Fruit fly (Drosophila melanogaster) whole organism, pupa: Measurements from ENCODE around the gene CG10183.

Experiments used
- CG13204 ChIP-seq: fragments of 200-800 bp; sonication (Bioruptor generic); optimal IDR thresholded peaks from 2 replicates; lab custom pipeline; 2018; ENCODE audit warnings: missing biosample characterization, mild to moderate bottlenecking, missing genetic modification characterization, moderate library complexity
- CG15710 ChIP-seq: fragments of 200-800 bp; sonication (Bioruptor generic); optimal IDR thresholded peaks from 2 replicates; lab custom pipeline; 2018; ENCODE audit warnings: missing biosample characterization, mild to moderate bottlenecking, missing genetic modification characterization, moderate library complexity
- CG34367 ChIP-seq: fragments of 200-800 bp; sonication (Bioruptor generic); optimal IDR thresholded peaks from 2 replicates; lab custom pipeline; 2018; ENCODE audit warnings: missing biosample characterization, mild to moderate bottlenecking, missing genetic modification characterization
- D1 ChIP-seq: fragments of 200-800 bp; sonication (Bioruptor generic); optimal IDR thresholded peaks from 2 replicates; lab custom pipeline; 2018; ENCODE audit warnings: missing biosample characterization, mild to moderate bottlenecking, missing genetic modification characterization, moderate library complexity
- Ets98B ChIP-seq: fragments of 200-800 bp; sonication (Bioruptor generic); IDR thresholded peaks from 2 replicates; pipeline ENCODE4 v1.3.6; 2022; ENCODE audit warnings: missing biosample characterization, missing genetic modification characterization
- fd96Ca ChIP-seq: fragments of 200-800 bp; sonication (Bioruptor generic); IDR thresholded peaks from 3 replicates; pipeline ENCODE4 v1.3.6; 2022; ENCODE audit warnings: missing biosample characterization, missing genetic modification characterization
- gl ChIP-seq: fragments of 200-800 bp; sonication (Bioruptor generic); optimal IDR thresholded peaks from 2 replicates; lab custom pipeline; 2018; ENCODE audit warnings: missing biosample characterization, mild to moderate bottlenecking, missing genetic modification characterization
- rn ChIP-seq: fragments of 200-800 bp; sonication (Bioruptor generic); IDR thresholded peaks from 2 replicates; pipeline ENCODE4 v1.3.6; 2022; ENCODE audit warnings: missing biosample characterization, missing genetic modification characterization

DNA sequence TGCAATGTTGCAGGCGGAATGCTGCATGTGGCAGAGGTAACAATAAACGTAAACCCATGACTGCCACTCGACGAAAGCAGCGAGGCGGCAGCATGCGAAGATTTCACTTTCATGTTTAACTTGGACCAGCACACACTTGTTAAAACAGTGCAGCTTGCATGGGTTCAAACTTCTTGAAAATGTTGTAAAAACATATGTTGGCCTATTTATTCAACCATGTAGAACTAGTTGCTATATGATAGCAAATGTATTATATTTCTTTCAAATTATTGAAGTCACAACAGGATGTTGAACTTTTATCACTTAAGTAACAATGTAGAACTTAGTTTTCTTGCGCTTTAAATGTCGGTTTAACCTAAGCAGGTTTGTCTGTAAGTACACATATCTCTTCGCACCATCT lies 44.0 kb upstream of the CG10183 start:
- no peak for TF ChIP-seq Ets98B
- no peak for TF ChIP-seq fd96Ca (GFP tag; lab: Robert Waterston, UW)
- TF ChIP-seq CG15710: no peak
- TF ChIP-seq CG13204: no peak
- no peak for TF ChIP-seq gl (tag; lab: Kevin White, UChicago)
- no peak for TF ChIP-seq D1 (tag; lab: Kevin White, UChicago)
- TF ChIP-seq CG34367: no peak
- TF ChIP-seq rn (GFP tag; lab: Robert Waterston, UW): no peak
